Fruit fly (Drosophila melanogaster): ENCODE data around the gene CG14624.

Gene CG14624

DNA sequence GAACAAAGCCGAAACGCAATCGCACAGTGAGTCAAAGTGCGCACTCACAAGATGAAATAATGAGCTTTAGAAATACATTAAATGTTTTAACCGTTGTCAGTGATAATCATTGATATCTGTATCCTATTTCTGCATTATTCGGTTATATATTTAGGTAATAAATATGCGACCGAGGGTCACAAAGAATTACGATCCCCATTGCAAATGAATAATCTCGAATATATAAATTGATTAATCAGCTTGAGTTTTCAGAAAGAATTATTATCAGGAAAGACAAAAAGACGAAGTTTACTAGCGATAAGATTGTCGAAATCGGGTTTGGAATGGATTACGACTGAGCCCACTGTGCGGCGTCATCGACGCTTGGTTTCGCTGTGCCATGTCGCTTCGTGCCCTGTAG, 35.5 kb upstream of the CG14624 start (continued):
- TF ChIP-seq fd64A (GFP tag; optimal IDR thresholded peaks at IDR 0.05) (no peak), Nf-YC (tag; optimal IDR thresholded peaks at IDR 0.05) (peak; percentile 23), Hr39 (optimal IDR thresholded peaks at IDR 0.05) (no peak), ken (GFP tag; IDR thresholded peaks at IDR 0.05) (no peak), CG4328 (GFP tag; optimal IDR thresholded peaks at IDR 0.05) (peak; percentile 47), ttk (GFP tag; IDR thresholded peaks at IDR 0.05) (no peak), pum (GFP tag; optimal IDR thresholded peaks at IDR 0.05) (no peak), ap (GFP tag; IDR thresholded peaks at IDR 0.05) (no peak), ab (GFP tag; optimal IDR thresholded peaks at IDR 0.05) (no peak), dm (GFP tag; optimal IDR thresholded peaks at IDR 0.05) (no peak), CG9817 (tag; optimal IDR thresholded peaks at IDR 0.05) (peak; percentile 9), wor (GFP tag; IDR thresholded peaks at IDR 0.05) (no peak), mld (GFP tag; IDR thresholded peaks at IDR 0.05; ENCODE audit: partially characterized antibody) (no peak), Hmx (GFP tag; optimal IDR thresholded peaks at IDR 0.05) (no peak), CG12071 (GFP tag; optimal IDR thresholded peaks at IDR 0.05) (peak; percentile 21), ERR (GFP tag; optimal IDR thresholded peaks at IDR 0.05) (no peak), zen2 (GFP tag; IDR thresholded peaks at IDR 0.05; ENCODE audit: partially characterized antibody) (no peak), Ets97D (GFP tag; optimal IDR thresholded peaks at IDR 0.05) (no peak), HLH54F (GFP tag; optimal IDR thresholded peaks at IDR 0.05) (no peak), HmgZ (tag; optimal IDR thresholded peaks at IDR 0.05) (peak; percentile 34), caup (GFP tag; optimal IDR thresholded peaks at IDR 0.05; ENCODE audit: severe bottlenecking) (peak; percentile 46), Sox100B (GFP tag; optimal IDR thresholded peaks at IDR 0.05) (peak; percentile 49), z (GFP tag; IDR thresholded peaks at IDR 0.05) (no peak), Ets65A (GFP tag) (peak; percentile 60), Eip74EF (GFP tag; optimal IDR thresholded peaks at IDR 0.05) (peak in 1 of 2 experiments; percentile 31), CG7556 (GFP tag; optimal IDR thresholded peaks at IDR 0.05) (peak; percentile 65), H15 (GFP tag; IDR thresholded peaks at IDR 0.05) (peak; percentile 46; the same call in 1 of the 3 replicates), mam (GFP tag; optimal IDR thresholded peaks at IDR 0.05) (peak; percentile 16), cato (GFP tag; optimal IDR thresholded peaks at IDR 0.05; ENCODE audit: borderline replicate concordance) (no peak), stc (GFP tag; IDR thresholded peaks at IDR 0.05) (no peak), maf-S (GFP tag; optimal IDR thresholded peaks at IDR 0.05) (no peak), salm (tag; optimal IDR thresholded peaks at IDR 0.05) (no peak), sd (tag; optimal IDR thresholded peaks at IDR 0.05) (no peak), nerfin-2 (GFP tag; IDR thresholded peaks at IDR 0.05; ENCODE audit: partially characterized antibody) (no peak), rib (GFP tag; IDR thresholded peaks at IDR 0.05) (no peak), schlank (tag; optimal IDR thresholded peaks at IDR 0.05) (peak; percentile 19), CG31365 (tag; optimal IDR thresholded peaks at IDR 0.05) (no peak), sens (GFP tag) (peak; percentile 93), onecut (GFP tag; IDR thresholded peaks at IDR 0.05) (no peak), CG3847 (GFP tag; IDR thresholded peaks at IDR 0.05) (0 out of 2 replicates have a peak, but pooled peaks have one; percentile 25), chif (GFP tag; optimal IDR thresholded peaks at IDR 0.05) (peak in 1 of 2 experiments; percentile 22), CG5180 (GFP tag; optimal IDR thresholded peaks at IDR 0.05) (no peak), Hmr (GFP tag; optimal IDR thresholded peaks at IDR 0.05) (peak; percentile 70), CG6654 (GFP tag; optimal IDR thresholded peaks at IDR 0.05) (peak; percentile 16), CG11247 (GFP tag; IDR thresholded peaks at IDR 0.05) (no peak), dmrt99B (tag; optimal IDR thresholded peaks at IDR 0.05) (peak; percentile 54), CG34224 (GFP tag; IDR thresholded peaks at IDR 0.05; ENCODE audit: partially characterized antibody) (no peak), otp (GFP tag; IDR thresholded peaks at IDR 0.05) (no peak), tgo (GFP tag; IDR thresholded peaks at IDR 0.05) (peak; percentile 32; the same call in 2 of the 3 replicates), CG11456 (GFP tag; IDR thresholded peaks at IDR 0.05) (no peak), Atf-2 (GFP tag; optimal IDR thresholded peaks at IDR 0.05) (peak; percentile 12), lmd (GFP tag; IDR thresholded peaks at IDR 0.05) (peak; percentile 39; the same call in 1 of the 2 replicates)
